Fruit fly (Drosophila melanogaster) ovary, adult (tissue): ENCODE data around the gene CG10750.

Experiments used
- CG17801 ChIP-seq: fragments of 200-800 bp; optimal IDR thresholded peaks from 2 replicates; lab custom pipeline; 2019; ENCODE audit warnings: missing biosample characterization, mild to moderate bottlenecking, missing genetic modification characterization, moderate library complexity; ENCODE audit not compliant: partially characterized antibody

The CG10750 gene

DNA sequence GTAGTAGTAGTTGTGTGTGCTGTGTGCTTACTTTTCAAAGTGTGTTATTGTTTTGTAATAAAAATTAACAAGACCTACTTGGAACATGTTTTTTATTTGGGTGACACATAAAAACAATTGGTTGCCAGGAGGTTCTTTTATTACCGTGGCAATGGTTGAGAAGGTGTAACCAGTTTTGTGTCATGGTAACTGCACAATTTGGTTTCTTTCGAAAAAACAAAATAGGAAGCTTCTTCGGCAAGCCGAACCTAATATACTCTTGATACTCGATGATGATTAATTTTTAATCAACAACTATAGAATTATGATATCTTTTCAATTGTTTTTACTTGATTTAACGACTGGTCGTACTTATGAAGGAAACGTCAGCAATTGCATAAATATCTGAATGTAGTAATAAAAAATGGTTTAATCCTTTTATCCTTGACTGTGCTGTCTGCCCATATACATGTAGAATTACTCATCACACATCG lies at the start of gene CG10750, which contains the start of gene CG17564:
CG10750 (plus strand) TSS at position 423 of the 473 bp plus-strand sequence.
CG17564 (minus strand) TSS at position 101 of the 473 bp plus-strand sequence.
- no peak for TF ChIP-seq CG17801 (GFP tag; lab: Kevin White, UChicago)

DNA sequence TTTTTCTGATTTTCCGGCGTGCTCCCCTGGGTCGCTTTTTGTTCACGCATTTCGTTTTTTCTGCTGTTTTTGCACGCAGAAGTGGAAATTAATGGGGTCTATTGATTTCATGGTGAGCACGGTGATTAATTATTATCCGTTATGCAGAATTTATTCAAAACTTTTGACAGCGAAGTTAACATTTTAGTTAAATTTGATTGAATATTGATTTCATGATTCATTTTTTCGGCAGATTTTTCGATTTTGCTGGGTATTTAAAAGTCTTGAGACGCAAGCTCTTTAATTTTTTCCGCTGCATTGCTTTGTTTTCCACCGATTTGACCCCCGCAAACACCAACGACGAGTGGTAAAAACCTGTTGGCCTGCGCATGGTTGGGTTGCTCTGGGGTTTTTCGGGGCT lies 47.6 kb upstream of the CG10750 start:
- no peak for TF ChIP-seq CG17801 (GFP tag; lab: Kevin White, UChicago)

DNA sequence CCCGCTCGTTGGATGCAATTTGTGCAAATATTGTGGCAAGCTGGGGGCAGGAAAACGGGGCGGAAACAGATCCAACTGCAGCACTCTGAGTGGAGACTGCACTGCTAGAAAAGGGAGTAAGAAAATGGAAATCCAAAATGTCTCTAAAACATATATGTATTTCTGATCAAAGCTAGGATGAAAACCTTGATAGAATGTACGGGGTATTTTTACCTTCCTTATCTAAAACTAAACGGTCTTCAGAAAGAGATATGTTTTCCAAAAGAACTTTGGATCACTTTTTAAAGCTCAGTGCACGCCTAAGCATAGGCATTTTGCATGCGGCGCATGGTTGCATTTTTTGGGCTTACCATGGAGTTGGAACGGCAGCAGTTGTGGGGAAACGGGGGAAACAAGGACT lies 46.0 kb upstream of the CG10750 start:
- no peak for TF ChIP-seq CG17801 (GFP tag; lab: Kevin White, UChicago)

DNA sequence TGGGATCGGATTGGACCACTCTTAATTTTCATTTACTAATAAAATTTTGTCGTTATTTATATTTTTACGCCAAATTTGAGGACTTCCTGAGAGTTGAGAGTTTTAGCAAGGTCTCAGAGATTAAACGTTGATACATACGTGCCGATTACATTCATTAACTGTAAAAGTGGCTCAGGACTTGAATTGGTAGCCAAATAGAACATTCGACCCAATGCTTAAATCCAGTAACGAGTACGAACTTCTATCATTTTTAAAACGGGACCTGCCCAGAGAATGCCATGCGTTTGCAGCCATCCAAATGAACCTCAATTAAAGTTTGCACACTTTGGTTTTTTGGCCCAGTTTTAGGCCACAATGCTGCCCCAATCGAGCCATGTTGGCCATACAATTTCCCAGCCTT lies 37.9 kb upstream of the CG10750 start, which contains the start of gene CG31797:
CG31797 (minus strand) TSS at position 101 of the 400 bp plus-strand sequence.
- no peak for TF ChIP-seq CG17801 (GFP tag; lab: Kevin White, UChicago)

DNA sequence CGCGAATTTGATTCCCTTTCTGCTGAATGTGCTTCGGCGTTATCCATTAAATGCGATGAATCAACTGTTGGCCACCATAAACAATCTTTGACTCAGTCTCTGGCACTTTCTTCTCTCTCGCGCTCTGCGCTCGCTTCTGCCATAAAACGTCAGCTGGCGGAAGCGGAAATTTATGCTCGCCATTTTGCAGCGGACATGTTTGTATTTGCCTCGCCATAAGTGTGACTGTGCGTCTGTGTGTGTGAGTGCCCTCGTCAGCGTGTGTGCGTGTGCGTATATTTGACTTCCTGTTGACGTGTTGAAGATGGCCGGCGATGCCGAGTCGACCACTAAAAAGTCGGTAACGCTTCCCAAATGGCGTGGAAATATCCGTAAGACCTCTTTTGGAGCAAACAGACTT lies 36.5 kb upstream of the CG10750 start:
- no peak for TF ChIP-seq CG17801 (GFP tag; lab: Kevin White, UChicago)

DNA sequence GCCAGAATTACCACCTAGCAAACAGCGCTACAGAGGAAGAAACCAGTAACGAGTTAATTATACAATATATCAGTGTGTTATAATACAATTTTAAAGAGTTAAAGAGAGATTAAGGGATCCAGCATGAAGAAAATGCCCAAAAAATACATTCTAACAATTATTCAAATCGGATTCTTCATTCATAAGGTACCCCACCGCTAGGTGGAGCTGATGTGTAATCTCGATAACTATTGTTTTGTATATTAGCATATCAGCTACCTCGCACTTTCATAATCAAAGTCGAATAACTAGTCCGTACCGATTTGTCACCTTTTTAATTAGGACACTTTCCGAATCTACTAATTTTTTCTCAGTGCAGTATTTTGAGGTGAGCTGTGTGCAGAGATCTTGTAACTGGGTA lies 29.4 kb upstream of the CG10750 start:
- no peak for TF ChIP-seq CG17801 (GFP tag; lab: Kevin White, UChicago)

DNA sequence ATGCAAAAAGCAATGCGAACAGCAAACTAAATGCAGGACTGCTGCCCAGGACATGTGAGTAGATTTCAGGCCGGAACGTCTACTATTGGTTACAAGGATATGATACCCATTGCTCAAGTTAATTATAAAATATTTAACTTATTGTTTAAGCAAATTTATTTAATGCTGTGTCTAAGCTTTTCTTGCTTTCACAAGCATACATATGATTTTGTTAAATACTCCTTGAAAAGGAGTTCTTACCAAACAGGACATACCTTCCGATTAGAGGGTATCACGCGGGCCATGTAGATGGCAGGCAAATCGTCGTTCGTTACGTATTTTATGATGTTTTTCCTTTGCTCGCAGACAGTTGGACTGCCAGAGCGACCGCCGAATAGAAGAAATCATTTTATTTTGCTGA lies 14.5 kb upstream of the CG10750 start:
- no peak for TF ChIP-seq CG17801 (GFP tag; lab: Kevin White, UChicago)

DNA sequence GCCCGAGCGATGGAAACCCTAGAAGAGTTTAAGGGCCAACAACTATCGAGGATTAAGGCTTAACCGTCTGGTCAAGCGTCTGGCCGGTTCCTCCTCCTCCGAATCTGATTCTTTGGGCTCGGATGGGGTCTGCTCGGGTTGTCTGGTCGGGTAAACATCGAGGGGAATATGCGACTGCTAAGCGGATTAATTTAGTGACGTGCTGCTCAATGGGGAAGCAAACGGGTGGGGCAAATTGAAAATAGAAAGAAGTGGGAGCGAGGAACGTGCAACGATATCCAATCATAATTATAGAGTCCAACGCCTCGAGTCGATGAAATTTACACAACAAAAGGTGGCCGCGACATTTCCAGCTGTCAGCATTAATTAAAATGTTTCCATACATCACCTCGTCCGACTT lies 3.3 kb upstream of the CG10750 start:
- no peak for TF ChIP-seq CG17801 (GFP tag; lab: Kevin White, UChicago)

DNA sequence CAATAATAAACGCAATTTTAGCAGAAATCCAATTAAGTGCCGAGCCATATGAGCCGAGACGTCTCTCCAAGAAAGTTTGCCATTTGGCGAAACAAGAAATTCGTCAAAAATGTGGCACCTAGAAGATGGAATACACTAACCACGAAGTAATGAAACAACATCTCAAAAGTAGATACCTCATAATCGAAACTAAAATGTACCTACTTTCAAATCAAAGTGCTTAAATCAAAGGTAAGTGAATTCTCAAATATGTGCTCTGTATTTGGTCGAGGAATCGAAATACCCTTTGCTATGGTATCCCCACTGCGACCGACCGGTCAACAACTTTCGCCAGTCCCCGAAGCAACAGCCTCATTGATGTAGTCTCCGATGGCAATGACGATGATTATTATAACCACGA lies 7.6 kb downstream of the CG10750 start:
- TF ChIP-seq CG17801 (GFP tag; lab: Kevin White, UChicago), result no peak

DNA sequence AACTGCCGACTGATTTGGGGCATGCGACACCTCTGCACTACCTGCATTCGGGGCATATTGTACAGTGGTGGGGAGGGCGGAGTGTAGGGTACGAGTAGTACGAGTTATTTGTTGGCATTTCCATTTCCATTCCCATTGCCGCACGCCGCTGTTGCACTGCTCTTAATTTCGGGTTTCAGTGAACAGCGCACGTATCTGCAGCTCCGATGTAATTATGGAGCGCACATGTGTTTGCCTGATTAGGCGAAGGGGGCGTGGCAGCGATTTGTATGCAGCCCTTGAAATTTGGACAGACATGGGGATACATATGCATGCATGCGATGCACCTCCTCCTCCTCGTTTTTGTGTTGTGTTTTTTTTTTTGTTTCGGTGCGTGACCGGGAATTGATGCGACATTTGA lies 13.4 kb downstream of the CG10750 start:
- no peak for TF ChIP-seq CG17801 (GFP tag; lab: Kevin White, UChicago)

DNA sequence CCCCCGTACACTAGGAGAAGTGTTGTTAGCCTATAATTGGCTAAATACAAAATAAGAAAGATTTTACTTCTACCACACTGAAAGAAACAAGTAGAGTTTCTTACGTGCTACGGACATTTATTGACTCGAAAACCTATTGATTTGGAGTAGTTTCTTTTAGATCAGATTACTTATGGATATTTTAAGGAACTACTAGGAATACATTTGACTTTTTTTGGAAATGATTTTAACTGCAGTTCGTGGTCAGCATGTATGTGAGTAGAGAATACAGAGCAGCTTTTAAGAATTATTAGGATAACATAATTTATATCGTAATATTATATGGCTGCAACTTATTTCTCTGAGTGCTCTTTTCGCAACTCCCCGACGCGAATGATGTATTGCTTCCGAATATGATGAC lies 14.5 kb downstream of the CG10750 start:
- no peak for TF ChIP-seq CG17801 (GFP tag; lab: Kevin White, UChicago)

DNA sequence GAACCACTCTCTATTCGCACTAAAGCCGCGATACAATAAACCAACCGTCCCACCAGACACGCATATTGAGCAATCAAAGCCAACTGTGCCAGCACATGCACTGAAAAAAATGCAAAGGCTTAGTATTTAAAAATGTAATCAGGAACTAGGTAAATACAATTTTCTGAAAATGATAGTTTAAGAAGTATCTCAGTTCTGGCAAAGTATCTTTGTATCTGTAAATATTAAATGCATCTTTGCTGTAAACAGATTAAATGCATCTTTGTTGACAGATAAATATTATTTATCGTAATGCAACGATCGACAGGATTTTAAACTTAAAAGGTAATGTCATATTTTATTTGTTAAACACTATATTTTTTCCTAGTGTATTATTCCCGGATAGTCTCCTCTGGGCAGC lies 17.7 kb downstream of the CG10750 start:
- no peak for TF ChIP-seq CG17801 (GFP tag; lab: Kevin White, UChicago)

DNA sequence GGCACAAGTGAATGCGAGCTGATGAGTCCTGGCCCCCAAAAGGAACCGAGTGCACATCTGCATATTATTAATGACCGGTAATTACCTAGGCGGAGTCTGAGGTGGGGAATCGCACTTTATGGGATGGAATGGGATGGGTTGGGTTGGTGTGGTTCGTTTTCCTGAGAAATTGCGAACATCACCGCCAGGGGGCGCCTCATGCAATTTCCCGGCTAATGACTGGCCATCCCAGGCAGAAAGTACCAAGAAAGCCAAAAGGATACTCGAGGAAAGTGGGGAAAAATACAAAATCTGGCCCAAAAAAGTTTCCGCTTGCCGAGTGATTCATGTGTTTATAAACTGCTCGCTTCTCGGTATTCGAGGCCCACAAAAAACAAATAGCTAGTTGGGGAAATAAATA lies 19.3 kb downstream of the CG10750 start:
- no peak for TF ChIP-seq CG17801 (GFP tag; lab: Kevin White, UChicago)

DNA sequence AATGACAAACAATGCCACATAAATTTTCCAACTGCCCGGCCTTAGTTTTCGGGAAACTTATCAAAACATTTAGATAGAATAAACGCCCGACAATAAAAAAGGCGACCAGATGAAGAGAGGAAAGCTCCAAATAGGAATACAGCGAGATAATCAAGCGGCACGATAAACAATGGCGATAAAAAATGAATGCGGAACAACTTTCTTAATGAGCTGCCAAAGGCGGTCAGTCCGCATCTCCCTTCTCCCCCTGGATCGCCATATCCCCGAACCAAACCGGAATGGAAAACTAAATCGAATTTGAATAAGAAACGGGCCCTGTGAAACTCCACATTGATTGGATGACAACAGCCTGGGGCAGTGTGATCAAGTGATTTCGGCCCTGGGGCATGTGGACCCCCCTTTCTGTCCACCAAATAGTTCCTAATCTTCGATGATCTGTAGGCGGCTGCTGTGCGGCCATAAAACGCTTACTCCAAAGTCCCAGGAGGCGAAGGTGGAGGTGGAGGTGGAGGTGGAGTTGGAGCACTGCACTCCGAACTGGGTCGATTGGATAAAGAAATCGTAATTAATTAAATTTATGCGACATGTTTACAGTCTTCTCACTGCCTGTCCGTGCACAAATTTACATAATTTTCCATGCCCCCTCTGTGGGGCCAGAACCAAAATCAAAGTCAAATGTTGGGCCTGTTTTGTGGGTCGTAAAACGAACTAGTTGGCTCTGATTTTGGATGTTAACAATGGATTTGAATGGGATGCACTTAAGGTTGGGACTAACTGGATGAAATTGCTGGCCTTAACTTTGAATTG lies 20.9 kb downstream of the CG10750 start:
- no peak for TF ChIP-seq CG17801 (GFP tag; lab: Kevin White, UChicago)

DNA sequence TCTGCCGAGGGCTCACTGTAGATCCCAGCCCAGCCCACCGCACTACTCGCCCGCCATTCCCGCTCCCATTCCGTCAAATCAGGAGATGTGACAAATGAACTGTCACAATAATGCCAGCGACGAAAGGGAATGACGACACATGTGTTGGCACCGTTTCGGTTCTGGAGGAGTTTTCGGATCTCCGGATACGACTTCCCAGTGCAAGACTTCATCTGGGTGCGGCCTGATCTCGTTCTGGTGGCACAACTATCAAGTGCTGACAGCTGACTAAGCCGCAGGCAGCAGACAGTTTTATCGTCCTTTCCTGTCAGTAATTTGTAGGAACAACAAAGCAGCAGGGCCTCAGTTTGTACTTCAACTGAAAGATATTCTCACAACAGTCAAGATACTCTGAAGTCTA lies 22.7 kb downstream of the CG10750 start:
- TF ChIP-seq CG17801 (GFP tag; lab: Kevin White, UChicago), result no peak

DNA sequence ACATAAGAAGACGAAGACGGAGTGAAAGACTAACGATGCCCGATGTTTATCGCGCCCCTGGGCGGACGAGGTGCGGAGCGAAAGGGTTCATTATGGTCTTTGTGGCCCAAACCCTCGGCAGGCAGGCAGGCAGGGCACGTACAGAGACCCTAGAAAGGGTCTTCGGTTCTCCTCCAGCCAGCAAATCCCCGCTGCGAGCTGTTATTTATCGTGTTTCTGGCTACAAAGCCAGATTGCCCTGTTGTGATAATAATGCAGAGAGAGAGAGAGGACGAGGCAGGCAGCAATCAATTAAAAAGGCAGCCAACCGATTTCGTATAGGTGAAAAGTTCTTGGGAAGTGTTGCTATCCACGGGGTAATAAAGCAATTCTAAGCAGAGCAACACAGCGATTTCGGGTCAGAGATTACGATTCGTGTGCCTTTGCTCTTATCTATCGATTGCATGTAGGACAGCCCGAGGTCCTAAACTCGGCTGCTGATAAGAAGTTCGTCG lies 23.5 kb downstream of the CG10750 start:
- no peak for TF ChIP-seq CG17801 (GFP tag; lab: Kevin White, UChicago)
